Worm (Caenorhabditis elegans): Measurements from ENCODE around the gene F02C9.2.
A peak's percentile ranks its signal among the peaks of the same experiment; 100 is the strongest.

The F02C9.2 gene

DNA sequence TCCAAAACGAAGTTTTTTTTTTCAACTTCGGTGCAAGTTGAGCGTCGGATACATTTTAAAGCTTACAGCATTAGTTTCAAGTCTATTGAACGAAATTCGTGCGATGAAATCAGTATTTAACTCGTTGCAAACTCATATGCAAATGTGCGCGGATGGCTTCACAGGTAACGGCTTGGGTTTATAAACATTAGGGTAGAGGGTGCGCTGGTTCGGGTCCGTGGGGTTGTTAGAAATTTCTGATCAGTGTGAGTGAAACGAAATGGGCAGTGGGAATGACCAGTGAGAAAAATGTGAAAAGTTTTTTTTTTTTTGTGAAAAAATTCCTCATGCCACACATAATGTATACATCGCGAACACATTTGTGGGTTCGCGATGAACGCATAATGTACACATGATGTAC is 29.6 kb downstream of the F02C9.2 start (continued):
- no peak for TF ChIP-seq Y67H2A.10 (GFP tag; conservative IDR thresholded peaks at IDR 0.05)
- no peak for TF ChIP-seq sdz-38 (tag; optimal IDR thresholded peaks at IDR 0.05)
- TF ChIP-seq ceh-58 (GFP tag; IDR thresholded peaks at IDR 0.05), result peak; percentile 77; the same call in 1 of the 2 replicates
- TF ChIP-seq madf-8 (GFP tag; conservative IDR thresholded peaks at IDR 0.05), result peak; percentile 27; the same call in 1 of the 2 replicates
- no peak for TF ChIP-seq let-526 (GFP tag; IDR thresholded peaks at IDR 0.05)
- no peak for TF ChIP-seq Y79H2A.3 (GFP tag; conservative IDR thresholded peaks at IDR 0.05)
- peak; percentile 74 for TF ChIP-seq nhr-90 (tag; optimal IDR thresholded peaks at IDR 0.05)
- TF ChIP-seq gei-17 (GFP tag; optimal IDR thresholded peaks at IDR 0.05), result no peak
- no peak for TF ChIP-seq B0019.2 (GFP tag; conservative IDR thresholded peaks at IDR 0.05)
- TF ChIP-seq ccch-3 (GFP tag; optimal IDR thresholded peaks at IDR 0.05), result no peak
- TF ChIP-seq egl-18 (GFP tag; IDR thresholded peaks at IDR 0.05), result no peak
- TF ChIP-seq C06A6.2 (GFP tag; conservative IDR thresholded peaks at IDR 0.05), result no peak
- TF ChIP-seq ceh-100 (GFP tag; IDR thresholded peaks at IDR 0.05), result no peak
- TF ChIP-seq B0035.1 (tag; optimal IDR thresholded peaks at IDR 0.05), result no peak
- TF ChIP-seq F10E7.11 (tag; optimal IDR thresholded peaks at IDR 0.05), result no peak
- TF ChIP-seq B0336.3 (GFP tag; IDR thresholded peaks at IDR 0.05), result no peak
- no peak for TF ChIP-seq K12H6.12 (tag; optimal IDR thresholded peaks at IDR 0.05)
- no peak for TF ChIP-seq lin-35 (GFP tag; optimal IDR thresholded peaks at IDR 0.05)
- no peak for TF ChIP-seq unc-130 (GFP tag; optimal IDR thresholded peaks at IDR 0.05)
- no peak for TF ChIP-seq Y53F4B.3 (GFP tag; IDR thresholded peaks at IDR 0.05)
- no peak for TF ChIP-seq hlh-26 (GFP tag; conservative IDR thresholded peaks at IDR 0.05)
- no peak for TF ChIP-seq zfh-2 (GFP tag; conservative IDR thresholded peaks at IDR 0.05)
- no peak for TF ChIP-seq hlh-12 (tag; optimal IDR thresholded peaks at IDR 0.05)
- TF ChIP-seq Y53G8AR.9 (GFP tag; conservative IDR thresholded peaks at IDR 0.05), result 0 out of 2 replicates have a peak, but pooled peaks have one; percentile 68
- peak; percentile 29 for TF ChIP-seq attf-5 (GFP tag; optimal IDR thresholded peaks at IDR 0.05)
- TF ChIP-seq F55B11.4 (tag; optimal IDR thresholded peaks at IDR 0.05; ENCODE audit: borderline replicate concordance, insufficient read depth), result no peak
- TF ChIP-seq C17E4.6 (GFP tag; IDR thresholded peaks at IDR 0.05), result no peak
- TF ChIP-seq Y95B8A.8 (GFP tag; IDR thresholded peaks at IDR 0.05), result 0 out of 2 replicates have a peak, but pooled peaks have one; percentile 16
- no peak for TF ChIP-seq lin-40 (tag; optimal IDR thresholded peaks at IDR 0.05)
- peak; percentile 9 for TF ChIP-seq dpl-1 (GFP tag; optimal IDR thresholded peaks at IDR 0.05)
- TF ChIP-seq F57A8.1 (GFP tag; optimal IDR thresholded peaks at IDR 0.05), result no peak
- TF ChIP-seq bed-2 (GFP tag; IDR thresholded peaks at IDR 0.05), result no peak
- no peak for TF ChIP-seq unc-62 (GFP tag; optimal IDR thresholded peaks at IDR 0.05)
- 0 out of 2 replicates have a peak, but pooled peaks have one; percentile 6 for TF ChIP-seq hmg-20 (GFP tag; IDR thresholded peaks at IDR 0.05)
- TF ChIP-seq T07F8.4 (tag; optimal IDR thresholded peaks at IDR 0.05), result peak; percentile 47
- TF ChIP-seq F52B5.7 (tag; optimal IDR thresholded peaks at IDR 0.05), result peak; percentile 47
- TF ChIP-seq nhr-120 (GFP tag; IDR thresholded peaks at IDR 0.05), result no peak
- TF ChIP-seq nhr-179 (tag; optimal IDR thresholded peaks at IDR 0.05), result no peak
- TF ChIP-seq sea-2 (GFP tag; IDR thresholded peaks at IDR 0.05), result no peak
- TF ChIP-seq lin-26 (GFP tag; IDR thresholded peaks at IDR 0.05), result peak; percentile 90
- peak; percentile 62; the same call in 1 of the 2 replicates for TF ChIP-seq Y56A3A.18 (GFP tag; IDR thresholded peaks at IDR 0.05)
- no peak for TF ChIP-seq nhr-27 (tag; optimal IDR thresholded peaks at IDR 0.05)
- TF ChIP-seq K11D2.4 (GFP tag; IDR thresholded peaks at IDR 0.05), result no peak
- peak; percentile 56; the same call in 1 of the 2 replicates for TF ChIP-seq madf-6 (GFP tag; IDR thresholded peaks at IDR 0.05)
- peak; percentile 27; the same call in 1 of the 2 replicates for TF ChIP-seq F33H1.4 (GFP tag; IDR thresholded peaks at IDR 0.05)
- TF ChIP-seq ztf-25 (GFP tag; IDR thresholded peaks at IDR 0.05), result no peak
- TF ChIP-seq ama-1 (optimal IDR thresholded peaks at IDR 0.05), result no peak
- TF ChIP-seq ama-1 (GFP tag; optimal IDR thresholded peaks at IDR 0.05), result no peak
- no peak for TF ChIP-seq efl-1 (GFP tag; optimal IDR thresholded peaks at IDR 0.05)
- TF ChIP-seq dpff-1 (tag; optimal IDR thresholded peaks at IDR 0.05), result no peak

Data from whole organism, young adult.